Worm (Caenorhabditis elegans) whole organism, L1 larva: ENCODE measurements around the gene D1054.10.

ENCODE experiments used
- egl-27 ChIP-seq, 2 experiments: fragments of 150-350 bp in 1 of 2; sonication (generic microtip); optimal IDR thresholded peaks; 3 replicates each; lab custom pipeline; 2017 to 2018; ENCODE audit warnings: missing biosample characterization in 2 of 2, missing genetic modification characterization in 2 of 2, missing genetic modification reagents in 2 of 2
- mab-9 ChIP-seq: fragments of 200-800 bp; sonication (Bioruptor generic); IDR thresholded peaks from 2 replicates; pipeline ENCODE4 v1.3.6; 2022; ENCODE audit warnings: missing genetic modification reagents, missing genetic modification characterization, missing compliant biosample characterization
- nhr-12 ChIP-seq: sonication (generic microtip); optimal IDR thresholded peaks from 2 replicates; lab custom pipeline; 2017; ENCODE audit warnings: missing biosample characterization, missing genetic modification characterization
- unc-98 ChIP-seq: fragments of 200-800 bp; sonication (Bioruptor generic); IDR thresholded peaks from 2 replicates; pipeline ENCODE4 v1.3.6; 2022; ENCODE audit warnings: missing genetic modification characterization, missing compliant biosample characterization

- TF ChIP-seq egl-27 (tag; optimal IDR thresholded peaks at IDR 0.05; lab: Kevin White, UChicago) (no peak), nhr-12 (tag; lab: Kevin White, UChicago) (no peak), unc-98 (GFP tag; lab: Robert Waterston, UW) (no peak), mab-9 (no peak)
Observed at ce11 chrV:10802060-10802459, 9.4 kb upstream of the D1054.10 start.
